Worm (Caenorhabditis elegans) whole organism, late embryonic: ENCODE results near the gene F56A8.4.

ENCODE experiments used
- C08G9.2 ChIP-seq: sonication (generic microtip); optimal IDR thresholded peaks from 2 replicates; lab custom pipeline; 2016; ENCODE audit warnings: mild to moderate bottlenecking, missing genetic modification characterization, moderate library complexity, missing compliant biosample characterization
- F13H6.1 ChIP-seq: sonication (generic microtip); optimal IDR thresholded peaks from 2 replicates; lab custom pipeline; 2016; ENCODE audit warnings: missing genetic modification characterization, missing compliant biosample characterization
- K09A11.1 ChIP-seq: sonication (generic microtip); optimal IDR thresholded peaks from 2 replicates; lab custom pipeline; 2017; ENCODE audit warnings: antibody characterized with exemption, mild to moderate bottlenecking, missing genetic modification characterization, missing compliant biosample characterization; ENCODE audit not compliant: insufficient read depth
- T23F11.4 ChIP-seq: fragments of 200-800 bp; sonication (Bioruptor generic); optimal IDR thresholded peaks from 2 replicates; lab custom pipeline; 2018; ENCODE audit warnings: mild to moderate bottlenecking, missing genetic modification characterization, missing compliant biosample characterization
- Y22D7AL.16 ChIP-seq: sonication (generic microtip); optimal IDR thresholded peaks from 2 replicates; lab custom pipeline; 2016; ENCODE audit warnings: missing genetic modification characterization, missing compliant biosample characterization
- ahr-1 ChIP-seq: sonication (generic microtip); optimal IDR thresholded peaks from 2 replicates; lab custom pipeline; 2016; ENCODE audit warnings: missing genetic modification characterization, missing compliant biosample characterization
- ceh-14 ChIP-seq: sonication (generic microtip); optimal IDR thresholded peaks from 2 replicates; lab custom pipeline; 2016; ENCODE audit warnings: missing genotype, missing genetic modification characterization, missing compliant biosample characterization
- ceh-18 ChIP-seq: sonication (generic microtip); optimal IDR thresholded peaks from 2 replicates; lab custom pipeline; 2016; ENCODE audit warnings: missing genetic modification characterization, missing compliant biosample characterization
- ceh-2 ChIP-seq: sonication (generic microtip); optimal IDR thresholded peaks from 2 replicates; lab custom pipeline; 2016; ENCODE audit warnings: missing genotype, missing genetic modification characterization, missing compliant biosample characterization
- ceh-24 ChIP-seq: sonication (generic microtip); optimal IDR thresholded peaks from 2 replicates; lab custom pipeline; 2016; ENCODE audit warnings: mild to moderate bottlenecking, missing genetic modification characterization, missing compliant biosample characterization
- ceh-30 ChIP-seq: fragments of 150-350 bp; optimal IDR thresholded peaks from 2 replicates; lab custom pipeline; 2014; ENCODE audit warnings: missing biosample characterization, missing genetic modification characterization
- ceh-31 ChIP-seq: sonication (generic microtip); optimal IDR thresholded peaks from 2 replicates; lab custom pipeline; 2016; ENCODE audit warnings: missing genetic modification characterization, missing compliant biosample characterization
- ceh-45 ChIP-seq: fragments of 200-800 bp; sonication (Bioruptor generic); IDR thresholded peaks from 2 replicates; pipeline ENCODE4 v1.3.6; 2022; ENCODE audit warnings: missing genetic modification reagents, missing genetic modification characterization, missing compliant biosample characterization
- ceh-9 ChIP-seq: sonication (generic microtip); optimal IDR thresholded peaks from 2 replicates; lab custom pipeline; 2016; ENCODE audit warnings: mild to moderate bottlenecking, missing genetic modification characterization, inconsistent platforms, missing compliant biosample characterization
- che-1 ChIP-seq: sonication (generic microtip); optimal IDR thresholded peaks from 2 replicates; lab custom pipeline; 2016; ENCODE audit warnings: mild to moderate bottlenecking, missing genetic modification characterization, missing compliant biosample characterization
- dmd-4 ChIP-seq: sonication (generic microtip); optimal IDR thresholded peaks from 2 replicates; lab custom pipeline; 2016; ENCODE audit warnings: borderline replicate concordance, missing genetic modification characterization, missing compliant biosample characterization
- dve-1 ChIP-seq: sonication (generic microtip); optimal IDR thresholded peaks from 2 replicates; lab custom pipeline; 2017; ENCODE audit warnings: antibody characterized with exemption, mild to moderate bottlenecking, missing genetic modification characterization, missing compliant biosample characterization
- elt-4 ChIP-seq: sonication (generic microtip); optimal IDR thresholded peaks from 2 replicates; lab custom pipeline; 2016; ENCODE audit warnings: missing genetic modification characterization, missing compliant biosample characterization
- ets-4 ChIP-seq: sonication (generic microtip); optimal IDR thresholded peaks from 2 replicates; lab custom pipeline; 2016; ENCODE audit warnings: missing genetic modification characterization, missing compliant biosample characterization
- eyg-1 ChIP-seq: sonication (generic microtip); optimal IDR thresholded peaks from 2 replicates; lab custom pipeline; 2016; ENCODE audit warnings: missing genotype, missing genetic modification characterization, missing compliant biosample characterization
- hlh-30 ChIP-seq: sonication (generic microtip); optimal IDR thresholded peaks from 2 replicates; lab custom pipeline; 2017; ENCODE audit warnings: antibody characterized with exemption, missing genetic modification characterization, missing compliant biosample characterization; ENCODE audit not compliant: insufficient read depth
- hlh-6 ChIP-seq: sonication (generic microtip); optimal IDR thresholded peaks from 2 replicates; lab custom pipeline; 2016; ENCODE audit warnings: missing genotype, missing genetic modification characterization, missing compliant biosample characterization
- hlh-8 ChIP-seq: sonication (generic microtip); optimal IDR thresholded peaks from 2 replicates; lab custom pipeline; 2016; ENCODE audit warnings: missing genotype, missing genetic modification characterization, missing compliant biosample characterization
- lim-6 ChIP-seq: sonication (generic microtip); optimal IDR thresholded peaks from 2 replicates; lab custom pipeline; 2016; ENCODE audit warnings: missing genetic modification characterization, missing compliant biosample characterization
- lin-11 ChIP-seq: fragments of 200-800 bp; sonication (Bioruptor generic); optimal IDR thresholded peaks from 2 replicates; lab custom pipeline; 2018; ENCODE audit warnings: mild to moderate bottlenecking, missing genetic modification characterization, missing compliant biosample characterization
- mec-3 ChIP-seq: sonication (generic microtip); optimal IDR thresholded peaks from 2 replicates; lab custom pipeline; 2016; ENCODE audit warnings: borderline replicate concordance, missing genetic modification characterization, missing compliant biosample characterization
- nhr-11 ChIP-seq: fragments of 150-350 bp; optimal IDR thresholded peaks from 2 replicates; lab custom pipeline; 2014; ENCODE audit warnings: missing biosample characterization, missing genetic modification characterization
- nhr-232 ChIP-seq: sonication (generic microtip); optimal IDR thresholded peaks from 2 replicates; lab custom pipeline; 2016; ENCODE audit warnings: missing genetic modification characterization, missing compliant biosample characterization
- npax-4 ChIP-seq: sonication (generic microtip); optimal IDR thresholded peaks from 2 replicates; lab custom pipeline; 2016; ENCODE audit warnings: missing genetic modification characterization, missing compliant biosample characterization
- odd-2 ChIP-seq: sonication (generic microtip); optimal IDR thresholded peaks from 2 replicates; lab custom pipeline; 2017; ENCODE audit warnings: antibody characterized with exemption, mild to moderate bottlenecking, missing genetic modification characterization, missing compliant biosample characterization
- pag-3 ChIP-seq: sonication (generic microtip); optimal IDR thresholded peaks from 2 replicates; lab custom pipeline; 2016; ENCODE audit warnings: missing compliant biosample characterization, missing genetic modification characterization, borderline replicate concordance
- pax-1 ChIP-seq: fragments of 150-350 bp; optimal IDR thresholded peaks from 2 replicates; lab custom pipeline; 2014; ENCODE audit warnings: missing biosample characterization, missing genetic modification characterization
- pha-4 ChIP-seq: fragments of 150-350 bp; optimal IDR thresholded peaks from 2 replicates; lab custom pipeline; 2018; ENCODE audit warnings: missing biosample characterization, missing genetic modification reagents, missing genetic modification characterization
- pqm-1 ChIP-seq: sonication (generic microtip); optimal IDR thresholded peaks from 2 replicates; lab custom pipeline; 2016; ENCODE audit warnings: missing genetic modification characterization, missing compliant biosample characterization
- pros-1 ChIP-seq: fragments of 150-350 bp; optimal IDR thresholded peaks from 2 replicates; lab custom pipeline; 2014; ENCODE audit warnings: missing biosample characterization, missing genetic modification reagents, missing genetic modification characterization
- rnt-1 ChIP-seq: sonication (generic microtip); optimal IDR thresholded peaks from 2 replicates; lab custom pipeline; 2016; ENCODE audit warnings: missing genetic modification characterization, missing compliant biosample characterization
- sdc-2 ChIP-seq: sonication (generic microtip); optimal IDR thresholded peaks from 2 replicates; lab custom pipeline; 2016; ENCODE audit warnings: missing genotype, missing genetic modification characterization, missing compliant biosample characterization
- sox-2 ChIP-seq: fragments of 200-800 bp; sonication (Bioruptor generic); IDR thresholded peaks from 2 replicates; pipeline ENCODE4 v1.3.6; 2022; ENCODE audit warnings: missing genetic modification reagents, missing genetic modification characterization, missing compliant biosample characterization
- syd-9 ChIP-seq: sonication (generic microtip); optimal IDR thresholded peaks from 2 replicates; lab custom pipeline; 2016; ENCODE audit warnings: mild to moderate bottlenecking, missing genetic modification characterization, moderate library complexity, missing compliant biosample characterization
- tbx-2 ChIP-seq: sonication (generic microtip); optimal IDR thresholded peaks from 2 replicates; lab custom pipeline; 2016; ENCODE audit warnings: missing genetic modification characterization, missing compliant biosample characterization
- ttx-3 ChIP-seq: sonication (generic microtip); optimal IDR thresholded peaks from 2 replicates; lab custom pipeline; 2016; ENCODE audit warnings: missing genetic modification reagents, missing genetic modification characterization, missing compliant biosample characterization
- unc-3 ChIP-seq, 2 experiments: fragments of 200-800 bp in 1 of 2; sonication (Bioruptor generic) in 1 of 2; sonication (generic microtip) in 1 of 2; conservative IDR thresholded peaks in 1 of 2; optimal IDR thresholded peaks in 1 of 2; 2 replicates each; pipeline versions ENCODE4 v1.3.6 to Lab custom; 2016 to 2022; ENCODE audit warnings: missing compliant biosample characterization in 2 of 2, missing genetic modification characterization in 2 of 2, missing genetic modification reagents in 1 of 2
- unc-42 ChIP-seq: sonication (generic microtip); optimal IDR thresholded peaks from 2 replicates; lab custom pipeline; 2016; ENCODE audit warnings: missing genotype, missing genetic modification characterization, missing compliant biosample characterization
- unc-86 ChIP-seq: sonication (generic microtip); optimal IDR thresholded peaks from 2 replicates; lab custom pipeline; 2016; ENCODE audit warnings: missing genetic modification characterization, missing compliant biosample characterization
- zip-5 ChIP-seq: sonication (generic microtip); optimal IDR thresholded peaks from 2 replicates; lab custom pipeline; 2016; ENCODE audit warnings: missing genetic modification characterization, missing compliant biosample characterization

F56A8.4 gene

ce11 chrIII:13268856-13269255 is 5.8 kb downstream of the F56A8.4 start, which contains the start of gene cpf-2 (continued):
- no peak for TF ChIP-seq pax-1
- TF ChIP-seq npax-4 (tag; lab: Kevin White, UChicago) = peak; percentile 11
- TF ChIP-seq hlh-8 = peak; percentile 7
- peak; percentile 43 for TF ChIP-seq syd-9 (tag; lab: Kevin White, UChicago)
- TF ChIP-seq ceh-45 (GFP tag; lab: Robert Waterston, UW) = no peak
- TF ChIP-seq K09A11.1 = peak; percentile 65
- TF ChIP-seq T23F11.4 (GFP tag; lab: Kevin White, UChicago) = peak; percentile 55
- TF ChIP-seq lim-6 = peak; percentile 38
- TF ChIP-seq unc-3 (GFP tag; conservative IDR thresholded peaks at IDR 0.05; lab: Robert Waterston, UW) = peak; percentile 54; the same call in 1 of the 2 replicates
- peak; percentile 52 for TF ChIP-seq unc-3 (tag; optimal IDR thresholded peaks at IDR 0.05; lab: Kevin White, UChicago)
- TF ChIP-seq dmd-4 (tag; lab: Kevin White, UChicago) = no peak
- peak; percentile 31 for TF ChIP-seq sdc-2 (tag; lab: Kevin White, UChicago)
- peak; percentile 42 for TF ChIP-seq odd-2
- peak; percentile 39 for TF ChIP-seq nhr-232
- TF ChIP-seq pqm-1 = no peak
- TF ChIP-seq Y22D7AL.16 = no peak

DNA sequence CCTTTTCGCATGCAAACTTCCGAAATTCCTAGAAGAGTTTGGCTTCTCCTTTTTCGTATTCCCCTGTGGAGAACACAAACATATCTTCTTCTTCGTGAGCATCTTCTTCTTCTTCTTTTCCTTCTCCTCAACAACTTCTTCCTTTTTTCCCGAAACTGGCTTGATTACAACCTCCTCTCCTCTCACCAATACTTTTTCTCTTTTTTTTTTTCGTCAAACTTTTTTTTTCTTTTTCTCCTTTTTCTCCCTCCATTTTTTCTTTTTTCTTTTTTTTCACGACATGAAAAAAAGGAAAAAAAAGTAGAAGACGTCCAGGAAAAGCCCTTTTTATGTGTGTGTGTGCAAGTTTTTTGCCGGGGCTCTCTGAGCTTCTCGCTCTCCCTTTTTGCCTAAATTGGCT is 7.8 kb downstream of the F56A8.4 start:
- TF ChIP-seq hlh-8 = no peak
- no peak for TF ChIP-seq K09A11.1
- TF ChIP-seq ceh-45 (GFP tag; lab: Robert Waterston, UW) = no peak
- peak; percentile 53 for TF ChIP-seq unc-42 (tag; lab: Kevin White, UChicago)
- no peak for TF ChIP-seq pag-3 (tag; lab: Kevin White, UChicago)

- TF ChIP-seq ceh-18 = no peak
- TF ChIP-seq ceh-14 (tag; lab: Kevin White, UChicago) = no peak
- TF ChIP-seq hlh-30 = no peak
- TF ChIP-seq pax-1 = no peak
- peak; percentile 81 for TF ChIP-seq sdc-2 (tag; lab: Kevin White, UChicago)
- no peak for TF ChIP-seq lin-11 (tag; lab: Kevin White, UChicago)
Measured at ce11 chrIII:13272227-13272626, 9.1 kb downstream of the F56A8.4 start.

DNA sequence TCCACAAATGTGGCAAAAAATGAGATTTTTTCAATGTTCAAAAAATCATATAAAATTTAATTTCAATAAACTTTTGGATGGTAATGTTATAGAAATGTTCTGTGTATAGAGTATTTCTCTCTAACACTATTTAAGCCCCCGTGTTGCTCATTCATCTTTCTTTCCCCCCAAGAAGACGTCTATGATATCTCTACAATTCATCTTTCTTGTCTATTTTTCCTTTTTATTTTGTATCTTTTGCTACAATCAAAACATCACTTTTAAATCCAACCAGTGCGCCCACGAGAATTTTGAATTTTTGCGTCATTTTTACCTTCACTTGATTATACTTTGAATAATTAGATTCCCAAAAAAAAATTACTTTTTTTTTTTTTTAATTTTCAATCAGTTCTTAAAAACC is 9.7 kb downstream of the F56A8.4 start:
- TF ChIP-seq zip-5 (tag; lab: Kevin White, UChicago) (no peak), rnt-1 (tag; lab: Kevin White, UChicago) (no peak), sox-2 (GFP tag; lab: Robert Waterston, UW) (no peak), pax-1 (no peak), unc-3 (GFP tag; conservative IDR thresholded peaks at IDR 0.05; lab: Robert Waterston, UW) (no peak), unc-3 (tag; optimal IDR thresholded peaks at IDR 0.05; lab: Kevin White, UChicago) (no peak), F13H6.1 (tag; lab: Kevin White, UChicago) (no peak), ceh-30 (tag; lab: Kevin White, UChicago) (no peak), elt-4 (tag; lab: Kevin White, UChicago) (no peak), pha-4 (tag; lab: Kevin White, UChicago) (no peak), eyg-1 (tag; lab: Kevin White, UChicago) (no peak), ttx-3 (tag; lab: Kevin White, UChicago) (no peak), mec-3 (tag; lab: Kevin White, UChicago) (no peak), ceh-45 (GFP tag; lab: Robert Waterston, UW) (no peak), odd-2 (no peak), dve-1 (tag; lab: Kevin White, UChicago) (no peak), T23F11.4 (GFP tag; lab: Kevin White, UChicago) (no peak)

DNA sequence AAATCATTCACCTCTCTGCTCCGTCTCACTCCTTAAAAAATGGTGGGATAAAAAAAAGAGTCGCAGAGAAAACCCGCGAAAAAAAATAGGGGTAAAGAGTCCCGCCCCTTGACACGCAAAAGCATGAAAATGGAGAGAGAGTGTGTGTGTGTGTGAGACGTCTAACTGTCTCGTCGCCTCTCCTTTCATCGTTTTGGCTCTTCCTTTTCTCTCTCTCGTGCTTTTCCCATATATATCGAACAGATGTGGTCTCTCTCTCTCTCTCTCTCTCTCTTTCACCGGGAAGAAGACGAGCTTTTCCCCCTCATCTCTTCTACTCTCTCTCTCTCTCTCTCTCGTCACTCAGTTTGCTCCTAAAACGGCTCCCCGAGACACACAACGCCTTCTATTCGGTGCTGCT is 12.7 kb downstream of the F56A8.4 start:
- TF ChIP-seq F13H6.1 (tag; lab: Kevin White, UChicago) (no peak), che-1 (tag; lab: Kevin White, UChicago) (no peak), ahr-1 (no peak), hlh-6 (tag; lab: Kevin White, UChicago) (no peak), ceh-30 (tag; lab: Kevin White, UChicago) (no peak), ets-4 (no peak), ceh-9 (no peak), Y22D7AL.16 (no peak), pqm-1 (no peak), tbx-2 (peak; percentile 76), unc-86 (tag; lab: Kevin White, UChicago) (no peak), ceh-2 (tag; lab: Kevin White, UChicago) (no peak), ceh-14 (tag; lab: Kevin White, UChicago) (peak; percentile 40), C08G9.2 (tag; lab: Kevin White, UChicago) (no peak), ceh-24 (no peak), pros-1 (tag; lab: Kevin White, UChicago) (no peak), hlh-30 (peak; percentile 31), nhr-11 (tag; lab: Kevin White, UChicago) (no peak), ceh-31 (peak; percentile 84)
